Worm (Caenorhabditis elegans) whole organism, late embryonic: Measurements from ENCODE around the gene fbxa-164.

Experiments used
- C38D4.7 ChIP-seq: fragments of 200-800 bp; sonication (Bioruptor generic); optimal IDR thresholded peaks from 2 replicates; lab custom pipeline; 2018; ENCODE audit warnings: mild to moderate bottlenecking, missing genetic modification characterization, moderate library complexity, missing compliant biosample characterization
- F13H6.1 ChIP-seq: sonication (generic microtip); optimal IDR thresholded peaks from 2 replicates; lab custom pipeline; 2016; ENCODE audit warnings: missing genetic modification characterization, missing compliant biosample characterization
- ceh-14 ChIP-seq: sonication (generic microtip); optimal IDR thresholded peaks from 2 replicates; lab custom pipeline; 2016; ENCODE audit warnings: missing genotype, missing genetic modification characterization, missing compliant biosample characterization
- ceh-30 ChIP-seq: fragments of 150-350 bp; optimal IDR thresholded peaks from 2 replicates; lab custom pipeline; 2014; ENCODE audit warnings: missing biosample characterization, missing genetic modification characterization
- ceh-34 ChIP-seq: sonication (generic microtip); optimal IDR thresholded peaks from 2 replicates; lab custom pipeline; 2016; ENCODE audit warnings: mild to moderate bottlenecking, missing genetic modification characterization, missing compliant biosample characterization
- ceh-48 ChIP-seq: sonication (generic microtip); optimal IDR thresholded peaks from 2 replicates; lab custom pipeline; 2016; ENCODE audit warnings: missing genetic modification characterization, inconsistent platforms, missing compliant biosample characterization
- elt-4 ChIP-seq: sonication (generic microtip); optimal IDR thresholded peaks from 2 replicates; lab custom pipeline; 2016; ENCODE audit warnings: missing genetic modification characterization, missing compliant biosample characterization
- nhr-232 ChIP-seq: sonication (generic microtip); optimal IDR thresholded peaks from 2 replicates; lab custom pipeline; 2016; ENCODE audit warnings: missing genetic modification characterization, missing compliant biosample characterization

DNA sequence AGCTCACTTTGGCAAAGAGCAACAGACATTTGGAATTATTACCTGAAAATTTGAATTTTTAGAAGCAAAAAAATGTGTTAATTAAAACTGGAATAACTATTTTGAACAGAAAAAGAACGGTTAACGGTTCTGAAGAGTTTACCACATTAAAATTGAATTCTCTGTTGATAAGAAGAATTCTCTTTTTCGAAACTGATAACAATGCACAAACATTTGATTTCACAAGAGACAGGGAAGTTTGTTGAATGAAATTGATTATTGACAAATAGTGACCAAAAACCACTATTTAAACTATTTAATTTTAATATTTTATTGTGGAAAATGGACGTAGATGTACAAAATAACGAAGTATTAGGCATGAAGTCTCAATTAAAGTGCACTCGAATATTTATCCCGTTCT is 6.3 kb downstream of the fbxa-164 start:
- no peak for TF ChIP-seq C38D4.7 (GFP tag; lab: Kevin White, UChicago)
- TF ChIP-seq elt-4: no peak
- no peak for TF ChIP-seq ceh-48
- TF ChIP-seq ceh-30 (tag; lab: Kevin White, UChicago): no peak
- TF ChIP-seq ceh-34 (tag; lab: Kevin White, UChicago): no peak
- no peak for TF ChIP-seq nhr-232
- TF ChIP-seq ceh-14 (tag; lab: Kevin White, UChicago): no peak
- no peak for TF ChIP-seq F13H6.1 (tag; lab: Kevin White, UChicago)
